Fruit fly (Drosophila melanogaster): ENCODE data around the gene CG4793.

Gene CG4793

DNA sequence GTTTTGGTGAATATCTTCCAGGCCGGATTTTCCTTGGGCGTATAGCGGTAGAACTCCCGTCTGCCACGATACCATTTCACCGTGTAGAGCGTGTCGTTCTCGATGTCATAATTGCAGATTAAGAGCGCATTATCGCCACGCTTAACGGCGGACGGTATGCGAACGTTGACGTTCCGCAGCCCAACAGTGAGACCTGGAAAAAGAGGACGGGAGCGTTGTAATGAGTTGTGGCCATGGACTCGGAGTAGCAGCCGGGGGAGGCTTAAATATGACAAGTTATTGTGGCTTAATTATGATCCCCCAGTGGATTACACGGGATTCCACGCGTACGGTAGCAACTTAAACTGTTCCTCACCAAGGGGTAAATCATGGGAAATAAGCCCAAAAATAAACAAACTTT lies 15.1 kb upstream of the CG4793 start (continued):
- TF ChIP-seq ATbp (GFP tag; optimal IDR thresholded peaks at IDR 0.05) (no peak), ci (GFP tag; IDR thresholded peaks at IDR 0.05) (0 out of 3 replicates have a peak, but pooled peaks have one; percentile 41)

dm6 chr2L:15908496-15909276 lies 14.5 kb upstream of the CG4793 start:
- TF ChIP-seq CG2712 (tag; optimal IDR thresholded peaks at IDR 0.05): peak; percentile 78
- TF ChIP-seq Rfx (GFP tag; IDR thresholded peaks at IDR 0.05): peak; percentile 53; the same call in 1 of the 2 replicates
- peak; percentile 87 for TF ChIP-seq CG13894 (tag; optimal IDR thresholded peaks at IDR 0.05)
- peak; percentile 40 for TF ChIP-seq kah (GFP tag; optimal IDR thresholded peaks at IDR 0.05)
- 0 out of 2 replicates have a peak, but pooled peaks have one; percentile 5 for TF ChIP-seq amos (GFP tag; IDR thresholded peaks at IDR 0.05; ENCODE audit: partially characterized antibody)
- TF ChIP-seq cg (GFP tag; optimal IDR thresholded peaks at IDR 0.05): peak; percentile 22
- TF ChIP-seq bcd (GFP tag; optimal IDR thresholded peaks at IDR 0.05): peak; percentile 10
- TF ChIP-seq CG15601 (tag; optimal IDR thresholded peaks at IDR 0.05): peak; percentile 26
- TF ChIP-seq mld (GFP tag; IDR thresholded peaks at IDR 0.05; ENCODE audit: partially characterized antibody): no peak
- no peak for TF ChIP-seq CG12071 (GFP tag; optimal IDR thresholded peaks at IDR 0.05)
- no peak for TF ChIP-seq Bteb2 (GFP tag; optimal IDR thresholded peaks at IDR 0.05)
- TF ChIP-seq Deaf1 (tag; optimal IDR thresholded peaks at IDR 0.05): peak; percentile 71
- peak; percentile 85 for TF ChIP-seq CG31441 (GFP tag; IDR thresholded peaks at IDR 0.05)
- peak; percentile 44 for TF ChIP-seq CG6689 (GFP tag; IDR thresholded peaks at IDR 0.05)
- TF ChIP-seq sd (tag; optimal IDR thresholded peaks at IDR 0.05): peak; percentile 91
- no peak for TF ChIP-seq tx (GFP tag; optimal IDR thresholded peaks at IDR 0.05)
- peak; percentile 54 for TF ChIP-seq Fer1 (GFP tag; optimal IDR thresholded peaks at IDR 0.05)
- peak; percentile 42 for TF ChIP-seq Dek (tag; optimal IDR thresholded peaks at IDR 0.05)
- TF ChIP-seq CG9437 (GFP tag; optimal IDR thresholded peaks at IDR 0.05): peak; percentile 79
- peak; percentile 7 for TF ChIP-seq ewg (GFP tag; optimal IDR thresholded peaks at IDR 0.05)
- no peak for TF ChIP-seq vnd (GFP tag; IDR thresholded peaks at IDR 0.05; ENCODE audit: partially characterized antibody)
- no peak for TF ChIP-seq tll (GFP tag; optimal IDR thresholded peaks at IDR 0.05)
- peak; percentile 87 for TF ChIP-seq sens (GFP tag)
- TF ChIP-seq crp (GFP tag; optimal IDR thresholded peaks at IDR 0.05): peak in 1 of 2 experiments; percentile 45
- TF ChIP-seq CG13287 (GFP tag; IDR thresholded peaks at IDR 0.05; ENCODE audit: partially characterized antibody): peak; percentile 52; the same call in 1 of the 2 replicates
- 0 out of 2 replicates have a peak, but pooled peaks have one; percentile 17 for TF ChIP-seq nerfin-2 (GFP tag; IDR thresholded peaks at IDR 0.05; ENCODE audit: partially characterized antibody)
- TF ChIP-seq NK7.1 (GFP tag; optimal IDR thresholded peaks at IDR 0.05): no peak
- peak; percentile 7 for TF ChIP-seq CG2116 (GFP tag; optimal IDR thresholded peaks at IDR 0.05)
- TF ChIP-seq CG4424 (GFP tag; optimal IDR thresholded peaks at IDR 0.05): peak; percentile 15
- 0 out of 2 replicates have a peak, but pooled peaks have one; percentile 11 for TF ChIP-seq wor (GFP tag; IDR thresholded peaks at IDR 0.05)
- TF ChIP-seq odd (GFP tag; optimal IDR thresholded peaks at IDR 0.05): peak; percentile 20
- TF ChIP-seq Hr3 (GFP tag; optimal IDR thresholded peaks at IDR 0.05): peak; percentile 86
- peak; percentile 48 for TF ChIP-seq CG18619 (GFP tag; optimal IDR thresholded peaks at IDR 0.05)
- peak; percentile 9 for TF ChIP-seq BtbVII (GFP tag; optimal IDR thresholded peaks at IDR 0.05)
- TF ChIP-seq Nf-YC (tag; optimal IDR thresholded peaks at IDR 0.05): peak; percentile 58
- peak; percentile 72 for TF ChIP-seq exex (tag; optimal IDR thresholded peaks at IDR 0.05)
- TF ChIP-seq fu2 (GFP tag; optimal IDR thresholded peaks at IDR 0.05): no peak
- TF ChIP-seq sisA (GFP tag; IDR thresholded peaks at IDR 0.05): no peak
- peak; percentile 77 for TF ChIP-seq CoRest (tag; optimal IDR thresholded peaks at IDR 0.05)
- TF ChIP-seq pzg (GFP tag; optimal IDR thresholded peaks at IDR 0.05): no peak
- peak; percentile 93 for TF ChIP-seq sug (tag; optimal IDR thresholded peaks at IDR 0.05)
- peak; percentile 73 for TF ChIP-seq Ssrp (tag; optimal IDR thresholded peaks at IDR 0.05)
- 0 out of 2 replicates have a peak, but pooled peaks have one; percentile 4 for TF ChIP-seq esg (GFP tag; conservative IDR thresholded peaks at IDR 0.05)
- peak; percentile 75 for TF ChIP-seq ci (GFP tag; IDR thresholded peaks at IDR 0.05)

All from whole organism, embryonic.